Worm (Caenorhabditis elegans) whole organism, L2 larva: Measurements from ENCODE around the gene cpg-2.

Source experiments
- aly-2 ChIP-seq: fragments of 150-350 bp; optimal IDR thresholded peaks from 2 replicates; lab custom pipeline; 2014; ENCODE audit warnings: missing biosample characterization, missing genetic modification characterization
- ama-1 ChIP-seq: fragments of 150-350 bp; optimal IDR thresholded peaks from 2 replicates; lab custom pipeline; 2018; ENCODE audit warnings: inconsistent platforms
- elt-1 ChIP-seq: fragments of 150-350 bp; optimal IDR thresholded peaks from 2 replicates; lab custom pipeline; 2014; ENCODE audit warnings: missing biosample characterization, missing genetic modification characterization
- elt-3 ChIP-seq: sonication (generic microtip); optimal IDR thresholded peaks from 2 replicates; lab custom pipeline; 2017; ENCODE audit warnings: missing biosample characterization, missing genetic modification characterization
- nhr-11 ChIP-seq: fragments of 150-350 bp; optimal IDR thresholded peaks from 2 replicates; lab custom pipeline; 2014; ENCODE audit warnings: missing biosample characterization, missing genetic modification characterization
- nhr-12 ChIP-seq: fragments of 150-350 bp; optimal IDR thresholded peaks from 2 replicates; lab custom pipeline; 2014; ENCODE audit warnings: missing biosample characterization, missing genetic modification characterization

- TF ChIP-seq nhr-11 (tag; lab: Kevin White, UChicago) (no peak), ama-1 (lab: Kevin White, UChicago) (no peak), nhr-12 (tag; lab: Kevin White, UChicago) (no peak), elt-3 (no peak), aly-2 (no peak), elt-1 (tag; lab: Kevin White, UChicago) (no peak)
Measured at ce11 chrIII:7146341-7146740, 42.6 kb upstream of the cpg-2 start.
